Fruit fly (Drosophila melanogaster): ENCODE results near the gene CG10576.

CG10576 gene

dm6 chr3L:5796493-5796998 lies 31.0 kb upstream of the CG10576 start, which contains the start of gene Tektin-C:
Gene Tektin-C (minus strand): TSS chr3L:5796543.
- TF ChIP-seq Myc (optimal IDR thresholded peaks at IDR 0.05): no peak

dm6 chr3L:5793967-5794366 lies 28.5 kb upstream of the CG10576 start, which contains the start of gene Bre1:
Gene Bre1 (minus strand): TSS chr3L:5794192.
- no peak for TF ChIP-seq psq (optimal IDR thresholded peaks at IDR 0.05)
- no peak for TF ChIP-seq h (optimal IDR thresholded peaks at IDR 0.05)
- no peak for TF ChIP-seq insv (optimal IDR thresholded peaks at IDR 0.05)
- no peak for TF ChIP-seq Sin3A (optimal IDR thresholded peaks at IDR 0.05)
- TF ChIP-seq Myc (optimal IDR thresholded peaks at IDR 0.05): no peak
- TF ChIP-seq ttk (optimal IDR thresholded peaks at IDR 0.05): no peak

- TF ChIP-seq h (optimal IDR thresholded peaks at IDR 0.05): no peak
- no peak for TF ChIP-seq insv (optimal IDR thresholded peaks at IDR 0.05)
- no peak for TF ChIP-seq Sin3A (optimal IDR thresholded peaks at IDR 0.05)
- TF ChIP-seq psq (optimal IDR thresholded peaks at IDR 0.05): no peak
- TF ChIP-seq Myc (optimal IDR thresholded peaks at IDR 0.05): no peak
- no peak for TF ChIP-seq ttk (optimal IDR thresholded peaks at IDR 0.05)
Observed at dm6 chr3L:5789663-5790062, 24.2 kb upstream of the CG10576 start.

dm6 chr3L:5788823-5789222 lies 23.3 kb upstream of the CG10576 start:
- TF ChIP-seq insv (optimal IDR thresholded peaks at IDR 0.05) (no peak), psq (optimal IDR thresholded peaks at IDR 0.05) (no peak)

dm6 chr3L:5787476-5787875 lies 22.0 kb upstream of the CG10576 start:
- TF ChIP-seq ttk (optimal IDR thresholded peaks at IDR 0.05) (no peak), insv (optimal IDR thresholded peaks at IDR 0.05) (no peak), h (optimal IDR thresholded peaks at IDR 0.05) (no peak)

- no peak for TF ChIP-seq h (optimal IDR thresholded peaks at IDR 0.05)
- no peak for TF ChIP-seq Sin3A (optimal IDR thresholded peaks at IDR 0.05)
- TF ChIP-seq ttk (optimal IDR thresholded peaks at IDR 0.05): no peak
- no peak for TF ChIP-seq Myc (optimal IDR thresholded peaks at IDR 0.05)
- no peak for TF ChIP-seq psq (optimal IDR thresholded peaks at IDR 0.05)
- no peak for TF ChIP-seq insv (optimal IDR thresholded peaks at IDR 0.05)
Observed at dm6 chr3L:5786604-5787003, 21.1 kb upstream of the CG10576 start, which contains the start of gene Cralbp. Gene Cralbp (minus strand): TSS chr3L:5786718.

- TF ChIP-seq Sin3A (optimal IDR thresholded peaks at IDR 0.05) (no peak), Myc (optimal IDR thresholded peaks at IDR 0.05) (no peak), psq (optimal IDR thresholded peaks at IDR 0.05) (no peak)
Observed at dm6 chr3L:5785237-5786062, 19.9 kb upstream of the CG10576 start.

dm6 chr3L:5779476-5780401 lies 14.2 kb upstream of the CG10576 start, which contains the start of the genes Myt1, PGRP-LD and Pmi:
Gene Myt1 (minus strand): TSS chr3L:5779591.
Gene PGRP-LD (plus strand): TSS chr3L:5780051.
Gene Pmi (plus strand): TSS chr3L:5780051.
- TF ChIP-seq ttk (optimal IDR thresholded peaks at IDR 0.05) (no peak), insv (optimal IDR thresholded peaks at IDR 0.05) (no peak), psq (optimal IDR thresholded peaks at IDR 0.05) (no peak), Myc (optimal IDR thresholded peaks at IDR 0.05) (no peak), Sin3A (optimal IDR thresholded peaks at IDR 0.05) (no peak), h (optimal IDR thresholded peaks at IDR 0.05) (no peak)

dm6 chr3L:5777114-5777513 lies 11.6 kb upstream of the CG10576 start, which contains the start of gene vito:
Gene vito (minus strand): TSS chr3L:5777333.
- no peak for TF ChIP-seq insv (optimal IDR thresholded peaks at IDR 0.05)
- no peak for TF ChIP-seq psq (optimal IDR thresholded peaks at IDR 0.05)
- no peak for TF ChIP-seq h (optimal IDR thresholded peaks at IDR 0.05)
- TF ChIP-seq ttk (optimal IDR thresholded peaks at IDR 0.05): no peak
- no peak for TF ChIP-seq Sin3A (optimal IDR thresholded peaks at IDR 0.05)
- no peak for TF ChIP-seq Myc (optimal IDR thresholded peaks at IDR 0.05)

- TF ChIP-seq ttk (optimal IDR thresholded peaks at IDR 0.05): no peak
- no peak for TF ChIP-seq Myc (optimal IDR thresholded peaks at IDR 0.05)
- no peak for TF ChIP-seq psq (optimal IDR thresholded peaks at IDR 0.05)
- no peak for TF ChIP-seq Sin3A (optimal IDR thresholded peaks at IDR 0.05)
- no peak for TF ChIP-seq insv (optimal IDR thresholded peaks at IDR 0.05)
- TF ChIP-seq h (optimal IDR thresholded peaks at IDR 0.05): no peak
Observed at dm6 chr3L:5774782-5775181, 9.3 kb upstream of the CG10576 start.

dm6 chr3L:5770817-5771425 lies 5.4 kb upstream of the CG10576 start:
- TF ChIP-seq h (optimal IDR thresholded peaks at IDR 0.05) (no peak), psq (optimal IDR thresholded peaks at IDR 0.05) (no peak)
